Worm (Caenorhabditis elegans) whole organism, L2 larva: Measurements from ENCODE around the gene T04C12.7.

ENCODE experiments used
- C34F6.9 ChIP-seq: fragments of 150-350 bp; optimal IDR thresholded peaks from 2 replicates; lab custom pipeline; 2014; ENCODE audit warnings: missing biosample characterization, missing genetic modification characterization
- F13H6.1 ChIP-seq: sonication (generic microtip); optimal IDR thresholded peaks from 2 replicates; lab custom pipeline; 2016; ENCODE audit warnings: missing genetic modification characterization, missing compliant biosample characterization
- Y55F3AM.14 ChIP-seq: fragments of 200-800 bp; sonication (Bioruptor generic); optimal IDR thresholded peaks from 2 replicates; lab custom pipeline; 2018; ENCODE audit warnings: mild to moderate bottlenecking, missing genetic modification characterization, missing compliant biosample characterization
- ZK546.5 ChIP-seq: sonication (generic microtip); optimal IDR thresholded peaks from 2 replicates; lab custom pipeline; 2017; ENCODE audit warnings: missing biosample characterization, missing genetic modification characterization
- aly-2 ChIP-seq: fragments of 150-350 bp; optimal IDR thresholded peaks from 2 replicates; lab custom pipeline; 2014; ENCODE audit warnings: missing biosample characterization, missing genetic modification characterization
- ama-1 ChIP-seq: fragments of 150-350 bp; optimal IDR thresholded peaks from 2 replicates; lab custom pipeline; 2018; ENCODE audit warnings: inconsistent platforms
- blmp-1 ChIP-seq: sonication (generic microtip); optimal IDR thresholded peaks from 2 replicates; lab custom pipeline; 2017; ENCODE audit warnings: missing genetic modification characterization, mild to moderate bottlenecking, missing compliant biosample characterization, antibody characterized with exemption, moderate library complexity; ENCODE audit not compliant: insufficient read depth
- ceh-16 ChIP-seq: fragments of 150-350 bp; optimal IDR thresholded peaks from 2 replicates; lab custom pipeline; 2014; ENCODE audit warnings: missing biosample characterization, missing genetic modification characterization
- crh-2 ChIP-seq: sonication (generic microtip); optimal IDR thresholded peaks from 2 replicates; lab custom pipeline; 2017; ENCODE audit warnings: missing biosample characterization, missing genetic modification characterization
- dmd-4 ChIP-seq: sonication (generic microtip); optimal IDR thresholded peaks from 2 replicates; lab custom pipeline; 2017; ENCODE audit warnings: missing biosample characterization, missing genetic modification characterization
- egl-27 ChIP-seq: sonication (generic microtip); optimal IDR thresholded peaks from 3 replicates; lab custom pipeline; 2017; ENCODE audit warnings: missing biosample characterization, missing genetic modification reagents, missing genetic modification characterization
- elt-1 ChIP-seq: fragments of 150-350 bp; optimal IDR thresholded peaks from 2 replicates; lab custom pipeline; 2014; ENCODE audit warnings: missing biosample characterization, missing genetic modification characterization
- elt-3 ChIP-seq: sonication (generic microtip); optimal IDR thresholded peaks from 2 replicates; lab custom pipeline; 2017; ENCODE audit warnings: missing biosample characterization, missing genetic modification characterization
- fos-1 ChIP-seq: fragments of 150-350 bp; optimal IDR thresholded peaks from 2 replicates; lab custom pipeline; 2014; ENCODE audit warnings: missing biosample characterization, missing genetic modification characterization
- gmeb-1 ChIP-seq: fragments of 150-350 bp; optimal IDR thresholded peaks from 2 replicates; lab custom pipeline; 2014; ENCODE audit warnings: missing biosample characterization, missing genetic modification characterization
- lin-11 ChIP-seq: fragments of 150-350 bp; sonication (generic microtip); optimal IDR thresholded peaks from 2 replicates; lab custom pipeline; 2014; ENCODE audit warnings: missing biosample characterization, missing genetic modification characterization, inconsistent platforms, mixed read lengths
- lin-13 ChIP-seq: fragments of 150-350 bp; optimal IDR thresholded peaks from 2 replicates; lab custom pipeline; 2014; ENCODE audit warnings: missing biosample characterization, missing genetic modification reagents, missing genetic modification characterization
- lin-39 ChIP-seq: fragments of 150-350 bp; optimal IDR thresholded peaks from 2 replicates; lab custom pipeline; 2014; ENCODE audit warnings: missing biosample characterization, missing genetic modification reagents, missing genetic modification characterization
- mab-5 ChIP-seq: fragments of 150-350 bp; optimal IDR thresholded peaks from 2 replicates; lab custom pipeline; 2014; ENCODE audit warnings: missing biosample characterization, missing genetic modification characterization
- mbf-1 ChIP-seq: sonication (generic microtip); optimal IDR thresholded peaks from 2 replicates; lab custom pipeline; 2017; ENCODE audit warnings: missing biosample characterization, missing genetic modification characterization
- mdl-1 ChIP-seq, 2 experiments: fragments of 150-350 bp in 1 of 2; sonication (generic microtip) in 1 of 2; optimal IDR thresholded peaks; 2 replicates each; lab custom pipeline; 2017; ENCODE audit warnings: missing biosample characterization in 2 of 2, missing genetic modification characterization in 2 of 2
- nhr-10 ChIP-seq: sonication (generic microtip); optimal IDR thresholded peaks from 2 replicates; lab custom pipeline; 2017; ENCODE audit warnings: missing biosample characterization, missing genetic modification characterization
- nhr-11 ChIP-seq: fragments of 150-350 bp; optimal IDR thresholded peaks from 2 replicates; lab custom pipeline; 2014; ENCODE audit warnings: missing biosample characterization, missing genetic modification characterization
- nhr-12 ChIP-seq: fragments of 150-350 bp; optimal IDR thresholded peaks from 2 replicates; lab custom pipeline; 2014; ENCODE audit warnings: missing biosample characterization, missing genetic modification characterization
- nhr-129 ChIP-seq: fragments of 150-350 bp; optimal IDR thresholded peaks from 2 replicates; lab custom pipeline; 2014; ENCODE audit warnings: missing biosample characterization, missing genetic modification characterization
- nhr-21 ChIP-seq: fragments of 150-350 bp; optimal IDR thresholded peaks from 2 replicates; lab custom pipeline; 2014; ENCODE audit warnings: missing biosample characterization, missing genetic modification characterization
- nhr-23 ChIP-seq: fragments of 150-350 bp; optimal IDR thresholded peaks from 2 replicates; lab custom pipeline; 2014; ENCODE audit warnings: missing biosample characterization, missing genetic modification reagents, missing genetic modification characterization
- nhr-237 ChIP-seq: fragments of 150-350 bp; optimal IDR thresholded peaks from 2 replicates; lab custom pipeline; 2014; ENCODE audit warnings: missing biosample characterization, missing genetic modification characterization
- nhr-25 ChIP-seq: fragments of 150-350 bp; sonication (generic microtip); optimal IDR thresholded peaks from 3 replicates; lab custom pipeline; 2014; ENCODE audit warnings: missing biosample characterization, missing genetic modification characterization
- nhr-77 ChIP-seq: fragments of 150-350 bp; optimal IDR thresholded peaks from 2 replicates; lab custom pipeline; 2014; ENCODE audit warnings: missing biosample characterization, missing genetic modification characterization
- skn-1 ChIP-seq: sonication (generic microtip); optimal IDR thresholded peaks from 2 replicates; lab custom pipeline; 2017; ENCODE audit warnings: missing biosample characterization, missing genetic modification characterization
- sma-3 ChIP-seq: sonication (generic microtip); optimal IDR thresholded peaks from 2 replicates; lab custom pipeline; 2016; ENCODE audit warnings: missing genetic modification reagents, missing genetic modification characterization, missing compliant biosample characterization
- sma-9 ChIP-seq, 2 experiments: fragments of 150-350 bp in 1 of 2; sonication (generic microtip) in 1 of 2; optimal IDR thresholded peaks; 2 replicates each; lab custom pipeline; 2014 to 2016; ENCODE audit warnings: missing genetic modification characterization in 2 of 2, mild to moderate bottlenecking in 1 of 2, missing biosample characterization in 1 of 2, missing compliant biosample characterization in 1 of 2, missing genetic modification reagents in 1 of 2, moderate library complexity in 1 of 2
- snpc-4 ChIP-seq: fragments of 150-350 bp; optimal IDR thresholded peaks from 2 replicates; lab custom pipeline; 2014; ENCODE audit warnings: missing biosample characterization, missing genetic modification characterization
- unc-39 ChIP-seq: fragments of 150-350 bp; optimal IDR thresholded peaks from 2 replicates; lab custom pipeline; 2014; ENCODE audit warnings: missing biosample characterization, missing genetic modification characterization
- unc-55 ChIP-seq: fragments of 150-350 bp; sonication (generic microtip); optimal IDR thresholded peaks from 3 replicates; lab custom pipeline; 2014; ENCODE audit warnings: missing biosample characterization, missing genetic modification reagents, missing genetic modification characterization
- zag-1 ChIP-seq: fragments of 150-350 bp; optimal IDR thresholded peaks from 2 replicates; lab custom pipeline; 2014; ENCODE audit warnings: missing biosample characterization, missing genetic modification characterization
- ztf-1 ChIP-seq: fragments of 200-800 bp; sonication (Bioruptor generic); conservative IDR thresholded peaks from 2 replicates; pipeline ENCODE4 v1.3.6; 2022; ENCODE audit warnings: missing genetic modification characterization, missing compliant biosample characterization
- ztf-11 ChIP-seq: sonication (generic microtip); optimal IDR thresholded peaks from 2 replicates; lab custom pipeline; 2017; ENCODE audit warnings: missing biosample characterization, missing genetic modification characterization
- ztf-4 ChIP-seq: fragments of 150-350 bp; optimal IDR thresholded peaks from 2 replicates; lab custom pipeline; 2014; ENCODE audit warnings: missing biosample characterization, missing genetic modification characterization

Gene T04C12.7

DNA sequence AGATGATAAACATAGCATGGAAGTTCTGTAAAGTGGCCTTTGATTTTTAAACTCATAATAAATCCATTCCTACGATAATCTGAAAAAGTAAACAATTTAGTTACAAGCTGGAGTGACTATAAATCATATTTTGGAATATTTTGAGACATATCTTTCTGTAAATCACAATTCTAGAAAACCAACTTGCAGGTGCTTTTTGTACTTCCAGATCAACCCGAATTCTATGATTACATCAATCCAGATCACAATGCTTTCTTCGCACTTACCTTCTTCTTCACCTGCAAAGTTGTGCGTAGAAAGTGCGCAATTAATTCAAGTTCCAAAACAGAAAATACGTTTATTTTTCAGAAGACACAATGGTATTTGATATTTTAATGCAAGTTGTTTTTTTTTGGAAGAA, 39.2 kb upstream of the T04C12.7 start:
- TF ChIP-seq nhr-129 (tag; lab: Kevin White, UChicago) (no peak), zag-1 (tag; lab: Kevin White, UChicago) (no peak), elt-1 (tag; lab: Kevin White, UChicago) (no peak), sma-9 (GFP tag; optimal IDR thresholded peaks at IDR 0.05; lab: Kevin White, UChicago) (no peak), sma-9 (tag; optimal IDR thresholded peaks at IDR 0.05; lab: Kevin White, UChicago) (no peak), mbf-1 (tag; lab: Kevin White, UChicago) (no peak), dmd-4 (no peak), unc-55 (GFP tag; lab: Kevin White, UChicago) (no peak), snpc-4 (tag; lab: Kevin White, UChicago) (no peak), ztf-11 (no peak), nhr-12 (tag; lab: Kevin White, UChicago) (no peak), ceh-16 (tag; lab: Kevin White, UChicago) (no peak), ztf-1 (no peak), elt-3 (tag; lab: Kevin White, UChicago) (no peak), mab-5 (no peak), egl-27 (tag; lab: Kevin White, UChicago) (no peak)
- TF ChIP-seq, all 48 proteins: peak for 0

DNA sequence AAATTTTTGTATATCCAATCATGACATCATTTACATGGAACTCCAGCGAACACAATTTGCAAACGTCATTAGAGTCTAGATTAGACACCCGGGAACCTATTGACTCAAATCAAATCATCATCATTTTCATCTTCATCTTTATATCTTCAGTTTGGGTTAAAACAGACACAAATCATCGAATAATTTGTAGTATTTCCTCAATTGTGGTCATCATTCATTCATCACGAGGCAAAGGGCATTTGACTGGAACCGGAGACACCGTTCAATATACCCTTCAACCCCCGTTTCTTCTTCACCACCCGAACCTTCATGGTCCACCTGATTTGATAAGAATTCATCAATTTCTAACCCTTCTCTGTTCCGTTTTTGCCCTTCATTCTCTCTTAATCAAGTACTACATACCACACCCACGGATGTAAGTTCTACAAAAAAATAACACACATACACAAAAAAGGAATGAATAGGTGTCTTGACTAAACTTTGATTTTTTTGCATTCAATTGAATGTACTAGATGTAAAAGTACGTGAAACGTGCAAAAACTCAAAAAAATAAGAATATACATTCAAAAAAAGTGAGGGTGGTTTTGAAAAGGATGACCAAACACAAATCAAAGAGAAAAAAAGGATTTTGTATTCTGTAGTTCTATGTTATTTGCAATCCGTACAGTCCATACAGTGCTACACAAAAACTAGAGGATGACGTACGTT, 36.9 kb upstream of the T04C12.7 start:
- TF ChIP-seq sma-9 (GFP tag; optimal IDR thresholded peaks at IDR 0.05; lab: Kevin White, UChicago) (peak; percentile 69), sma-9 (tag; optimal IDR thresholded peaks at IDR 0.05; lab: Kevin White, UChicago) (no peak), nhr-11 (tag; lab: Kevin White, UChicago) (no peak), sma-3 (GFP tag; lab: Kevin White, UChicago) (peak; percentile 57)

DNA sequence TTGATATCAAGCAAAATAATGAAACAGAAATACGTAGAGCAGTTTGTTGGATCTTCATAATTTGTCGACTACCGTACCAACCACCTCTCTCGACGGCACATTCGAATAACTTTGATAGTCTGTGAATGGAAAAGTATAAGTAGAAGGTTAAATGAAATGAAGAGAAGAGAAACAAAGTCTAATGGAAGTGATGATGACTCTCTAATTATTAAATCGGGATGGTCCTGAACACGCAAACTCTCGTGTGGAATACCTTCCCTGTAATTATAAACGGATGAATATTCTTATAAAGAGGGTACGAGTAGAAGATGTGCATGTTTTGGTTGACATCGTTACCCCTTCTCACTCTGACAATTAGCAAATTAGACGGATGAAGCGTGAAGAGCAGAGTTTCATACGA, 31.1 kb upstream of the T04C12.7 start, which contains the start of the genes C13G3.12 and hot-6:
TSS of gene C13G3.12 (minus strand) at position 101 of the 400 bp plus-strand sequence.
TSS of gene hot-6 (minus strand) at position 121 of the 400 bp plus-strand sequence.
- TF ChIP-seq F13H6.1 (tag; lab: Kevin White, UChicago) (no peak), blmp-1 (tag; lab: Kevin White, UChicago) (no peak), mdl-1 (tag; optimal IDR thresholded peaks at IDR 0.05; lab: Kevin White, UChicago) (no peak), mbf-1 (tag; lab: Kevin White, UChicago) (no peak), unc-39 (tag; lab: Kevin White, UChicago) (no peak)

ce11 chrV:11027740-11028139, 26.2 kb upstream of the T04C12.7 start:
- TF ChIP-seq blmp-1 (tag; lab: Kevin White, UChicago): no peak
- TF ChIP-seq mab-5: no peak
- no peak for TF ChIP-seq nhr-237
- TF ChIP-seq sma-9 (GFP tag; optimal IDR thresholded peaks at IDR 0.05; lab: Kevin White, UChicago): no peak
- no peak for TF ChIP-seq sma-9 (tag; optimal IDR thresholded peaks at IDR 0.05; lab: Kevin White, UChicago)
- no peak for TF ChIP-seq ztf-11

DNA sequence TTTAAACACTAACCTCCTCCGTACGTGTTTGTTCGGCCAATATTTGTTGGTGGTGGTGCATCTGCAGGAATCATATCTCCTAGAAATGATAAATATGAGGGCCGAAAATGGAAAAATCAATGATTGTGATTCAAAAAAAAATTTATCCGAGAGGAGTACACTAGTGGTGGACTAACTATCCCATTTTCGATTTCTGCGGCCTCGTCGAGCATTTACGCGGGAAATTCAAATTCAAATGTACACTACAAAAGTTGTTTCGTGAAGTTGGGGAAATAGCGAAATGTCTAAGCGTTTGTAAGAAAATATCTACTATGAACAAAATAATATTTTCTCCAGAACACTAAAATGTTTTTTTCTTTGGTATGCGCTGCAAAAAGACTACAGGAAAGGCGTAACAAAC, 24.6 kb upstream of the T04C12.7 start:
- TF ChIP-seq dmd-4 (no peak), unc-55 (GFP tag; lab: Kevin White, UChicago) (peak; percentile 79), nhr-23 (no peak), nhr-77 (no peak), nhr-10 (peak; percentile 16), C34F6.9 (tag; lab: Kevin White, UChicago) (peak; percentile 43), lin-13 (GFP tag; lab: Kevin White, UChicago) (peak; percentile 20), F13H6.1 (tag; lab: Kevin White, UChicago) (peak; percentile 57), elt-3 (tag; lab: Kevin White, UChicago) (no peak), gmeb-1 (peak; percentile 94), unc-39 (tag; lab: Kevin White, UChicago) (no peak), skn-1 (tag; lab: Kevin White, UChicago) (no peak), lin-11 (tag; lab: Kevin White, UChicago) (no peak), nhr-25 (tag; lab: Kevin White, UChicago) (no peak), crh-2 (tag; lab: Kevin White, UChicago) (peak; percentile 70), mdl-1 (tag; optimal IDR thresholded peaks at IDR 0.05; lab: Kevin White, UChicago) (no peak), ztf-1 (no peak), zag-1 (tag; lab: Kevin White, UChicago) (no peak), ztf-4 (tag; lab: Kevin White, UChicago) (no peak), blmp-1 (tag; lab: Kevin White, UChicago) (no peak), ama-1 (lab: Kevin White, UChicago) (no peak), nhr-237 (no peak), nhr-11 (tag; lab: Kevin White, UChicago) (no peak), snpc-4 (tag; lab: Kevin White, UChicago) (no peak), fos-1 (tag; lab: Kevin White, UChicago) (peak; percentile 24), ZK546.5 (tag; lab: Kevin White, UChicago) (no peak), lin-39 (tag; lab: Kevin White, UChicago) (no peak), ceh-16 (tag; lab: Kevin White, UChicago) (no peak), aly-2 (tag; lab: Kevin White, UChicago) (no peak), mab-5 (no peak), nhr-21 (tag; lab: Kevin White, UChicago) (no peak), elt-1 (tag; lab: Kevin White, UChicago) (no peak), sma-3 (GFP tag; lab: Kevin White, UChicago) (peak; percentile 75), nhr-12 (tag; lab: Kevin White, UChicago) (no peak), Y55F3AM.14 (GFP tag; lab: Kevin White, UChicago) (no peak)
